Fruit fly (Drosophila melanogaster) whole organism, embryonic: Measurements from ENCODE around the gene DIP2.

ENCODE experiments used
- BEAF-32 ChIP-seq: fragments of 200-800 bp; sonication (Bioruptor generic); optimal IDR thresholded peaks from 3 replicates; lab custom pipeline; 2017; ENCODE audit warnings: missing biosample characterization, missing genetic modification characterization, mild to moderate bottlenecking, moderate library complexity, missing genetic modification reagents
- BtbVII ChIP-seq: fragments of 200-800 bp; sonication (Bioruptor generic); optimal IDR thresholded peaks from 3 replicates; lab custom pipeline; 2017; ENCODE audit warnings: missing biosample characterization, mild to moderate bottlenecking, missing genetic modification characterization
- CG10366 ChIP-seq: fragments of 200-800 bp; sonication (Bioruptor generic); IDR thresholded peaks from 2 replicates; pipeline ENCODE4 v1.3.6; 2022; ENCODE audit warnings: missing biosample characterization, missing genetic modification characterization
- CG11085 ChIP-seq: fragments of 200-800 bp; sonication (Bioruptor generic); IDR thresholded peaks from 2 replicates; pipeline ENCODE4 v1.3.6; 2022; ENCODE audit warnings: missing biosample characterization, missing genetic modification characterization
- CG11695 ChIP-seq: fragments of 200-800 bp; sonication (Bioruptor generic); IDR thresholded peaks from 3 replicates; pipeline ENCODE4 v1.3.6; 2022; ENCODE audit warnings: missing biosample characterization, missing genetic modification characterization
- CG12155 ChIP-seq: fragments of 200-800 bp; sonication (Bioruptor generic); optimal IDR thresholded peaks from 3 replicates; lab custom pipeline; 2016; ENCODE audit warnings: missing biosample characterization, missing genetic modification characterization
- CG12299 ChIP-seq: fragments of 200-800 bp; sonication (Bioruptor generic); optimal IDR thresholded peaks from 2 replicates; lab custom pipeline; 2018; ENCODE audit warnings: missing biosample characterization, mild to moderate bottlenecking, missing genetic modification characterization
- CG1233 ChIP-seq: fragments of 200-800 bp; sonication (Bioruptor generic); optimal IDR thresholded peaks from 4 replicates; lab custom pipeline; 2018; ENCODE audit warnings: missing biosample characterization, mild to moderate bottlenecking, missing genetic modification characterization
- CG15269 ChIP-seq: fragments of 200-800 bp; sonication (Bioruptor generic); optimal IDR thresholded peaks from 2 replicates; lab custom pipeline; 2018; ENCODE audit warnings: missing biosample characterization, mild to moderate bottlenecking, missing genetic modification characterization, moderate library complexity
- CG1647 ChIP-seq: fragments of 200-800 bp; sonication (Bioruptor generic); optimal IDR thresholded peaks from 3 replicates; lab custom pipeline; 2016; ENCODE audit warnings: missing biosample characterization, missing genetic modification characterization
- CG1792 ChIP-seq: fragments of 200-800 bp; sonication (Bioruptor generic); optimal IDR thresholded peaks from 2 replicates; lab custom pipeline; 2016; ENCODE audit warnings: missing biosample characterization, missing genetic modification characterization
- CG1832 ChIP-seq: fragments of 200-800 bp; sonication (Bioruptor generic); optimal IDR thresholded peaks from 2 replicates; lab custom pipeline; 2017; ENCODE audit warnings: missing biosample characterization, mild to moderate bottlenecking, missing genetic modification characterization, inconsistent platforms
- CG30403 ChIP-seq: fragments of 200-800 bp; sonication (Bioruptor generic); optimal IDR thresholded peaks from 3 replicates; lab custom pipeline; 2016; ENCODE audit warnings: missing biosample characterization, missing genetic modification characterization
- CG32532 ChIP-seq: fragments of 200-800 bp; sonication (Bioruptor generic); IDR thresholded peaks from 2 replicates; pipeline ENCODE4 v1.3.6; 2022; ENCODE audit warnings: missing biosample characterization, missing genetic modification characterization
- CG6272 ChIP-seq: fragments of 200-800 bp; sonication (Bioruptor generic); IDR thresholded peaks from 2 replicates; pipeline ENCODE4 v1.3.6; 2022; ENCODE audit warnings: missing biosample characterization, missing genetic modification characterization
- CG6791 ChIP-seq: fragments of 200-800 bp; sonication (Bioruptor generic); IDR thresholded peaks from 3 replicates; pipeline ENCODE4 v1.3.6; 2022; ENCODE audit warnings: missing biosample characterization, missing genetic modification characterization; ENCODE audit not compliant: partially characterized antibody
- CG7357 ChIP-seq: fragments of 200-800 bp; sonication (Bioruptor generic); IDR thresholded peaks from 3 replicates; pipeline ENCODE4 v1.3.6; 2022; ENCODE audit warnings: missing biosample characterization, missing genetic modification characterization
- CG8924 ChIP-seq: fragments of 200-800 bp; optimal IDR thresholded peaks from 3 replicates; lab custom pipeline; 2019; ENCODE audit warnings: missing biosample characterization, mild to moderate bottlenecking, missing genetic modification characterization, moderate library complexity
- CG9437 ChIP-seq: fragments of 200-800 bp; sonication (Bioruptor generic); optimal IDR thresholded peaks from 2 replicates; lab custom pipeline; 2018; ENCODE audit warnings: missing biosample characterization, mild to moderate bottlenecking, missing genetic modification characterization
- CG9932 ChIP-seq: fragments of 200-800 bp; sonication (Bioruptor generic); IDR thresholded peaks from 2 replicates; pipeline ENCODE4 v1.3.6; 2022; ENCODE audit warnings: missing biosample characterization, missing genetic modification characterization
- Dad ChIP-seq: fragments of 200-800 bp; sonication (Bioruptor generic); optimal IDR thresholded peaks from 3 replicates; lab custom pipeline; 2016; ENCODE audit warnings: missing biosample characterization, missing genetic modification characterization
- Dfd ChIP-seq, 2 experiments: fragments of >200 bp; optimal IDR thresholded peaks; 2 replicates each; lab custom pipeline; 2017; ENCODE audit warnings: missing biosample characterization in 2 of 2, missing genetic modification characterization in 2 of 2
- Dip2 ChIP-seq: fragments of 200-800 bp; sonication (Bioruptor generic); IDR thresholded peaks from 2 replicates; pipeline ENCODE4 v1.3.6; 2022; ENCODE audit warnings: missing biosample characterization, missing genetic modification characterization
- Doc2 ChIP-seq: fragments of 200-800 bp; sonication (Bioruptor generic); IDR thresholded peaks from 2 replicates; pipeline ENCODE4 v1.3.6; 2022; ENCODE audit warnings: missing biosample characterization, missing genetic modification characterization
- Dp ChIP-seq: fragments of 200-800 bp; sonication (Bioruptor generic); optimal IDR thresholded peaks from 2 replicates; lab custom pipeline; 2018; ENCODE audit warnings: missing biosample characterization, mild to moderate bottlenecking, missing genetic modification characterization, moderate library complexity
- Dref ChIP-seq: fragments of 200-800 bp; sonication (Bioruptor generic); IDR thresholded peaks from 2 replicates; pipeline ENCODE4 v1.3.6; 2022; ENCODE audit warnings: missing biosample characterization, missing genetic modification characterization
- Meics ChIP-seq: fragments of 200-800 bp; sonication (Bioruptor generic); optimal IDR thresholded peaks from 2 replicates; lab custom pipeline; 2017; ENCODE audit warnings: missing biosample characterization, mild to moderate bottlenecking, missing genetic modification characterization
- Sin3A ChIP-seq: fragments of >200 bp; optimal IDR thresholded peaks from 2 replicates; lab custom pipeline; 2018
- Sry-β ChIP-seq: fragments of 200-800 bp; sonication (Bioruptor generic); optimal IDR thresholded peaks from 2 replicates; lab custom pipeline; 2018; ENCODE audit warnings: missing biosample characterization, mild to moderate bottlenecking, missing genetic modification characterization, moderate library complexity
- ash1 ChIP-seq: fragments of 200-800 bp; sonication (Bioruptor generic); optimal IDR thresholded peaks from 2 replicates; lab custom pipeline; 2018; ENCODE audit warnings: missing biosample characterization, mild to moderate bottlenecking, missing genetic modification characterization
- bigmax ChIP-seq: fragments of 200-800 bp; sonication (Bioruptor generic); optimal IDR thresholded peaks from 2 replicates; lab custom pipeline; 2018; ENCODE audit warnings: missing biosample characterization, mild to moderate bottlenecking, missing genetic modification characterization
- chn ChIP-seq: fragments of 200-800 bp; sonication (Bioruptor generic); optimal IDR thresholded peaks from 2 replicates; lab custom pipeline; 2016; ENCODE audit warnings: missing biosample characterization, missing genetic modification characterization
- corto ChIP-seq: fragments of 200-800 bp; sonication (Bioruptor generic); optimal IDR thresholded peaks from 2 replicates; lab custom pipeline; 2016; ENCODE audit warnings: missing biosample characterization, mild to moderate bottlenecking, missing genetic modification characterization, moderate library complexity
- dan ChIP-seq: fragments of 200-800 bp; sonication (Bioruptor generic); IDR thresholded peaks from 2 replicates; pipeline ENCODE4 v1.3.6; 2022; ENCODE audit warnings: missing biosample characterization, missing genetic modification characterization
- gsb ChIP-seq: fragments of 200-800 bp; sonication (Bioruptor generic); IDR thresholded peaks from 2 replicates; pipeline ENCODE4 v1.3.6; 2022; ENCODE audit warnings: missing biosample characterization, missing genetic modification characterization
- inv ChIP-seq: fragments of 200-800 bp; sonication (Bioruptor generic); IDR thresholded peaks from 2 replicates; pipeline ENCODE4 v1.3.6; 2022; ENCODE audit warnings: missing biosample characterization, missing genetic modification characterization; ENCODE audit not compliant: partially characterized antibody
- kay ChIP-seq: fragments of 200-800 bp; sonication (Bioruptor generic); optimal IDR thresholded peaks from 2 replicates; lab custom pipeline; 2016; ENCODE audit warnings: missing biosample characterization, missing genetic modification characterization
- mirr ChIP-seq: fragments of 200-800 bp; sonication (Bioruptor generic); optimal IDR thresholded peaks from 3 replicates; lab custom pipeline; 2018; ENCODE audit warnings: missing biosample characterization, mild to moderate bottlenecking, missing genetic modification characterization
- nau ChIP-seq: fragments of 200-800 bp; sonication (Bioruptor generic); optimal IDR thresholded peaks from 3 replicates; lab custom pipeline; 2017; ENCODE audit warnings: missing biosample characterization, mild to moderate bottlenecking, missing genetic modification characterization, missing genetic modification reagents
- otp ChIP-seq: fragments of 200-800 bp; sonication (Bioruptor generic); IDR thresholded peaks from 3 replicates; pipeline ENCODE4, ENCODE4 v1.3.6; 2022; ENCODE audit warnings: missing biosample characterization, missing genetic modification characterization
- prd ChIP-seq, 3 experiments: fragments of >200 bp in 2 of 3; fragments of 200-800 bp in 1 of 3; sonication (Bioruptor generic) in 1 of 3; optimal IDR thresholded peaks in 2 of 3; IDR thresholded peaks in 1 of 3; 2 replicates in 2 of 3; 3 replicates in 1 of 3; pipeline versions ENCODE4 v1.3.6 to Lab custom; 2017 to 2022; ENCODE audit warnings: missing biosample characterization in 1 of 3, missing genetic modification characterization in 1 of 3
- pros ChIP-seq: fragments of 200-800 bp; sonication (Bioruptor generic); optimal IDR thresholded peaks from 3 replicates; lab custom pipeline; 2019; ENCODE audit warnings: missing biosample characterization, mild to moderate bottlenecking, missing genetic modification characterization, moderate library complexity
- shn ChIP-seq: fragments of 200-800 bp; sonication (Bioruptor generic); optimal IDR thresholded peaks from 3 replicates; lab custom pipeline; 2016; ENCODE audit warnings: missing biosample characterization, missing genetic modification characterization
- slbo ChIP-seq: fragments of 200-800 bp; sonication (Bioruptor generic); IDR thresholded peaks from 2 replicates; pipeline ENCODE4 v1.3.6; 2022; ENCODE audit warnings: missing biosample characterization, missing genetic modification characterization
- slou ChIP-seq: fragments of 200-800 bp; sonication (Bioruptor generic); optimal IDR thresholded peaks from 3 replicates; lab custom pipeline; 2016; ENCODE audit warnings: missing biosample characterization, missing genetic modification characterization
- so ChIP-seq: fragments of 200-800 bp; sonication (Bioruptor generic); IDR thresholded peaks from 3 replicates; pipeline ENCODE4 v1.3.6; 2022; ENCODE audit warnings: missing biosample characterization, missing genetic modification characterization
- sr ChIP-seq: fragments of 200-800 bp; sonication (Bioruptor generic); IDR thresholded peaks from 3 replicates; pipeline ENCODE4 v1.3.6; 2022; ENCODE audit warnings: missing biosample characterization, missing genetic modification characterization
- sug ChIP-seq: fragments of 200-800 bp; optimal IDR thresholded peaks from 2 replicates; lab custom pipeline; 2019; ENCODE audit warnings: missing biosample characterization, mild to moderate bottlenecking, missing genetic modification characterization, moderate library complexity
- vfl ChIP-seq: fragments of 200-800 bp; sonication (Bioruptor generic); optimal IDR thresholded peaks from 2 replicates; lab custom pipeline; 2016; ENCODE audit warnings: missing biosample characterization, missing genetic modification characterization

Gene DIP2

DNA sequence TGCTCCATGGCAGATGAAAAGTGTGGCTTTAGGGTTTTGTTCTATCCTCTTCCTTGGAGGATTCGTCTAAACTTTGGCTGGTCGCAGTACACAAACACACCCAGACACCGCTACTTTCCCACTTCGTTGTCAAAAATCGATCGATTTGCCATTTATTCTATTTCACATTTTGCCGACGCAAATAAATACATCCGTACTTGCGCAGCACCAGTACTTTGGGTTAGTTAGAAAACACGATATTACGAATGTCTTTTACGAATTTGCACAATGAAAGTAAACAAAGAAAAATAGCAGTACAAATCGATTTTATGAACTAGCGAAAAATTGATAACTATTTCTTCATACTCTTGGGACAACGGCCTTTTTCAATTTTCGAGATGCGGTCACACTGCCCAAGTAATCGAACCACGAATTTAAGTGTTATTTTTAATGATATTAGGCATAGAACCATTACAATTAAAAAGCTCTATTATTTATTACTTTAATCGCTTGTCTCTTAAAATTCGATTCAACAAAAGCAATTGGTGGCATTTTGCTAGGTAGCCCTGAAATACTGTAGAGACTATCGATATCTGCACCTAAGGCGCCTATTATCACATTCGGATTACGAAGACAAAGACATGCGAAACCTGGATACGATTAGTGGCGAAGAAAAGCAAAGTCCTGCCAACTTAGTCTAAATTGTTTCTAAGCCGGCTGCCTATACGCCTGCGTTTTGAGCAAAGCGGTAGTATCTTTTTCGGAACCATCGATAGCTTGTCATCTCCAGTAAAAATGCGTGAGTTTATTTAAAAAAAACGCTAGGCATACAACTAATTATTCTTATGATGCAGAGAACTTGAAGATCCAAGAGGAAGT, at the start of gene DIP2, which contains the start of gene wac (continued):
- TF ChIP-seq CG6791 (GFP tag; lab: Robert Waterston, UW) (peak; percentile 88), sr (0 out of 3 replicates have a peak, but pooled peaks have one; percentile 5), Dfd (GFP tag; optimal IDR thresholded peaks at IDR 0.05; lab: Kevin White, UChicago) (no peak), BEAF-32 (peak; percentile 96), ash1 (GFP tag; lab: Kevin White, UChicago) (peak; percentile 27), Meics (GFP tag; lab: Kevin White, UChicago) (no peak), CG12299 (tag; lab: Kevin White, UChicago) (peak; percentile 3), CG7357 (GFP tag; lab: Robert Waterston, UW) (no peak; the same call in 2 of the 3 replicates), CG1832 (GFP tag; lab: Kevin White, UChicago) (no peak), CG6272 (GFP tag; lab: Robert Waterston, UW) (peak; percentile 77), Dref (peak; percentile 84), corto (GFP tag; lab: Kevin White, UChicago) (peak; percentile 30), BtbVII (GFP tag; lab: Kevin White, UChicago) (peak; percentile 39), CG12155 (GFP tag; lab: Kevin White, UChicago) (peak; percentile 82), kay (GFP tag; lab: Kevin White, UChicago) (peak; percentile 49), pros (GFP tag; lab: Kevin White, UChicago) (peak; percentile 97), CG11085 (GFP tag; lab: Robert Waterston, UW) (0 out of 2 replicates have a peak, but pooled peaks have one; percentile 48), mirr (GFP tag; lab: Kevin White, UChicago) (peak; percentile 48), Dad (peak; percentile 79), inv (peak; percentile 84), otp (GFP tag; lab: Robert Waterston, UW) (no peak; the same call in 2 of the 3 replicates), slou (GFP tag; lab: Kevin White, UChicago) (peak; percentile 30), Sry-β (GFP tag; lab: Kevin White, UChicago) (peak; percentile 13), so (GFP tag; lab: Robert Waterston, UW) (peak; percentile 73; the same call in 2 of the 3 replicates), dan (GFP tag; lab: Robert Waterston, UW) (no peak), Doc2 (GFP tag; lab: Robert Waterston, UW) (no peak), CG30403 (GFP tag; lab: Kevin White, UChicago) (peak; percentile 83), Sin3A (lab: Kevin White, UChicago) (peak; percentile 89), CG9437 (peak; percentile 18), gsb (GFP tag; lab: Robert Waterston, UW) (no peak), Dp (GFP tag; lab: Kevin White, UChicago) (peak; percentile 77), CG10366 (GFP tag; lab: Robert Waterston, UW) (peak; percentile 57; the same call in 1 of the 2 replicates), CG9932 (GFP tag; lab: Robert Waterston, UW) (peak; percentile 94), nau (no peak), CG1647 (GFP tag; lab: Kevin White, UChicago) (peak; percentile 83), bigmax (GFP tag; lab: Kevin White, UChicago) (peak; percentile 66), CG8924 (peak; percentile 74), slbo (GFP tag; lab: Robert Waterston, UW) (peak; percentile 89), sug (tag; lab: Kevin White, UChicago) (peak; percentile 74), Dip2 (GFP tag; lab: Robert Waterston, UW) (no peak), shn (GFP tag; lab: Kevin White, UChicago) (peak; percentile 90), CG1233 (GFP tag; lab: Kevin White, UChicago) (peak; percentile 49), chn (GFP tag; lab: Kevin White, UChicago) (peak; percentile 83), CG1792 (GFP tag; lab: Kevin White, UChicago) (peak; percentile 69), vfl (GFP tag; lab: Kevin White, UChicago) (peak; percentile 82), CG15269 (tag; lab: Kevin White, UChicago) (no peak), prd (optimal IDR thresholded peaks at IDR 0.05; lab: Kevin White, UChicago) (no peak), prd (GFP tag; IDR thresholded peaks at IDR 0.05; lab: Robert Waterston, UW) (peak; percentile 76; the same call in 2 of the 3 replicates), CG32532 (peak; percentile 85), CG11695 (GFP tag; lab: Robert Waterston, UW) (no peak)
